Fruit fly (Drosophila melanogaster) whole organism, embryonic: ENCODE results near the gene ND-PDSW.

Experiments
- ATbp ChIP-seq: fragments of 200-800 bp; sonication (Bioruptor generic); optimal IDR thresholded peaks from 2 replicates; lab custom pipeline; 2017; ENCODE audit warnings: missing biosample characterization, mild to moderate bottlenecking, missing genetic modification characterization, missing genetic modification reagents
- Blimp-1 ChIP-seq: fragments of 200-800 bp; sonication (Bioruptor generic); optimal IDR thresholded peaks from 3 replicates; lab custom pipeline; 2018; ENCODE audit warnings: missing biosample characterization, missing genetic modification characterization, mild to moderate bottlenecking, moderate library complexity, missing genetic modification reagents
- CG10979 ChIP-seq: fragments of 200-800 bp; sonication (Bioruptor generic); optimal IDR thresholded peaks from 2 replicates; lab custom pipeline; 2018; ENCODE audit warnings: missing biosample characterization, mild to moderate bottlenecking, missing genetic modification characterization, moderate library complexity
- CG12744 ChIP-seq: fragments of 200-800 bp; sonication (Bioruptor generic); optimal IDR thresholded peaks from 2 replicates; lab custom pipeline; 2016; ENCODE audit warnings: missing biosample characterization, missing genetic modification characterization
- CG13894 ChIP-seq: fragments of 200-800 bp; sonication (Bioruptor generic); optimal IDR thresholded peaks from 3 replicates; lab custom pipeline; 2018; ENCODE audit warnings: missing biosample characterization, mild to moderate bottlenecking, missing genetic modification characterization, moderate library complexity
- CG15601 ChIP-seq: fragments of 200-800 bp; sonication (Bioruptor generic); optimal IDR thresholded peaks from 3 replicates; lab custom pipeline; 2019; ENCODE audit warnings: missing biosample characterization, mild to moderate bottlenecking, missing genetic modification characterization, moderate library complexity
- CG16779 ChIP-seq: fragments of 200-800 bp; sonication (Bioruptor generic); IDR thresholded peaks from 2 replicates; pipeline ENCODE4 v1.3.6; 2022; ENCODE audit warnings: missing biosample characterization, missing genetic modification characterization
- CG16863 ChIP-seq: fragments of 200-800 bp; sonication (Bioruptor generic); optimal IDR thresholded peaks from 3 replicates; lab custom pipeline; 2016; ENCODE audit warnings: missing biosample characterization, missing genetic modification characterization
- CG1792 ChIP-seq: fragments of 200-800 bp; sonication (Bioruptor generic); optimal IDR thresholded peaks from 2 replicates; lab custom pipeline; 2016; ENCODE audit warnings: missing biosample characterization, missing genetic modification characterization
- CG2712 ChIP-seq: fragments of 200-800 bp; optimal IDR thresholded peaks from 3 replicates; lab custom pipeline; 2019; ENCODE audit warnings: missing biosample characterization, mild to moderate bottlenecking, missing genetic modification characterization, moderate library complexity
- CG3065 ChIP-seq: fragments of 200-800 bp; sonication (Bioruptor generic); optimal IDR thresholded peaks from 2 replicates; lab custom pipeline; 2016; ENCODE audit warnings: missing biosample characterization, missing genetic modification characterization
- CG31365 ChIP-seq: fragments of 200-800 bp; sonication (Bioruptor generic); optimal IDR thresholded peaks from 2 replicates; lab custom pipeline; 2018; ENCODE audit warnings: missing biosample characterization, mild to moderate bottlenecking, missing genetic modification characterization
- CG3281 ChIP-seq: fragments of 200-800 bp; sonication (Bioruptor generic); optimal IDR thresholded peaks from 3 replicates; lab custom pipeline; 2017; ENCODE audit warnings: missing biosample characterization, mild to moderate bottlenecking, missing genetic modification characterization
- CG34376 ChIP-seq: fragments of 200-800 bp; sonication (Bioruptor generic); optimal IDR thresholded peaks from 2 replicates; lab custom pipeline; 2018; ENCODE audit warnings: missing biosample characterization, mild to moderate bottlenecking, missing genetic modification characterization
- CG3847 ChIP-seq: fragments of 200-800 bp; sonication (Bioruptor generic); IDR thresholded peaks from 2 replicates; pipeline ENCODE4 v1.3.6; 2022; ENCODE audit warnings: missing biosample characterization, missing genetic modification characterization
- CG4730 ChIP-seq: fragments of 200-800 bp; sonication (Bioruptor generic); IDR thresholded peaks from 2 replicates; pipeline ENCODE4 v1.3.6; 2022; ENCODE audit warnings: missing biosample characterization, missing genetic modification characterization
- CG4854 ChIP-seq: fragments of 200-800 bp; sonication (Bioruptor generic); optimal IDR thresholded peaks from 2 replicates; lab custom pipeline; 2016; ENCODE audit warnings: missing biosample characterization, missing genetic modification characterization, inconsistent platforms
- CG5953 ChIP-seq: fragments of 200-800 bp; sonication (Bioruptor generic); IDR thresholded peaks from 2 replicates; pipeline ENCODE4 v1.3.6; 2022; ENCODE audit warnings: missing biosample characterization, missing genetic modification characterization
- CG6765 ChIP-seq: fragments of 200-800 bp; sonication (Bioruptor generic); optimal IDR thresholded peaks from 3 replicates; lab custom pipeline; 2017; ENCODE audit warnings: missing biosample characterization, mild to moderate bottlenecking, missing genetic modification characterization
- CG7357 ChIP-seq: fragments of 200-800 bp; sonication (Bioruptor generic); IDR thresholded peaks from 3 replicates; pipeline ENCODE4 v1.3.6; 2022; ENCODE audit warnings: missing biosample characterization, missing genetic modification characterization
- CG7987 ChIP-seq: fragments of 200-800 bp; sonication (Bioruptor generic); optimal IDR thresholded peaks from 2 replicates; lab custom pipeline; 2018; ENCODE audit warnings: missing biosample characterization, mild to moderate bottlenecking, missing genetic modification characterization, moderate library complexity
- CG8089 ChIP-seq: fragments of 200-800 bp; sonication (Bioruptor generic); optimal IDR thresholded peaks from 3 replicates; lab custom pipeline; 2016; ENCODE audit warnings: missing biosample characterization, missing genetic modification characterization
- CG8478 ChIP-seq: fragments of >200 bp; optimal IDR thresholded peaks from 2 replicates; lab custom pipeline; 2018
- CTCF ChIP-seq: fragments of 200-800 bp; sonication (Bioruptor generic); optimal IDR thresholded peaks from 2 replicates; lab custom pipeline; 2017; ENCODE audit warnings: missing biosample characterization, mild to moderate bottlenecking, missing genetic modification characterization, moderate library complexity
- CrebB ChIP-seq: fragments of 200-800 bp; sonication (Bioruptor generic); optimal IDR thresholded peaks from 3 replicates; lab custom pipeline; 2018; ENCODE audit warnings: missing biosample characterization, mild to moderate bottlenecking, missing genetic modification characterization
- Dad ChIP-seq: fragments of 200-800 bp; sonication (Bioruptor generic); optimal IDR thresholded peaks from 3 replicates; lab custom pipeline; 2016; ENCODE audit warnings: missing biosample characterization, missing genetic modification characterization
- Ets97D ChIP-seq: fragments of 200-800 bp; sonication (Bioruptor generic); optimal IDR thresholded peaks from 3 replicates; lab custom pipeline; 2016; ENCODE audit warnings: missing biosample characterization, missing genetic modification characterization
- GATAe ChIP-seq: fragments of 200-800 bp; sonication (Bioruptor generic); conservative IDR thresholded peaks from 2 replicates; pipeline ENCODE4 v1.3.6; 2022; ENCODE audit warnings: missing biosample characterization, missing genetic modification characterization
- Gsc ChIP-seq: fragments of 200-800 bp; sonication (Bioruptor generic); IDR thresholded peaks from 2 replicates; pipeline ENCODE4 v1.3.6; 2022; ENCODE audit warnings: missing biosample characterization, missing genetic modification characterization
- Hsf ChIP-seq: fragments of 200-800 bp; sonication (Bioruptor generic); optimal IDR thresholded peaks from 3 replicates; lab custom pipeline; 2016; ENCODE audit warnings: missing biosample characterization, missing genetic modification characterization
- Kr ChIP-seq: fragments of 200-800 bp; sonication (Bioruptor generic); optimal IDR thresholded peaks from 2 replicates; lab custom pipeline; 2017; ENCODE audit warnings: missing biosample characterization, mild to moderate bottlenecking, missing genetic modification characterization
- Mrtf ChIP-seq: fragments of 200-800 bp; sonication (Bioruptor generic); IDR thresholded peaks from 3 replicates; pipeline ENCODE4 v1.3.6; 2022; ENCODE audit warnings: missing biosample characterization, missing genetic modification characterization
- NK7.1 ChIP-seq: fragments of 200-800 bp; sonication (Bioruptor generic); optimal IDR thresholded peaks from 3 replicates; lab custom pipeline; 2016; ENCODE audit warnings: missing biosample characterization, missing genetic modification characterization
- Nf-YB ChIP-seq: fragments of 200-800 bp; sonication (Bioruptor generic); optimal IDR thresholded peaks from 3 replicates; lab custom pipeline; 2019; ENCODE audit warnings: missing biosample characterization, mild to moderate bottlenecking, missing genetic modification characterization, moderate library complexity
- Ravus ChIP-seq: fragments of 200-800 bp; sonication (Bioruptor generic); IDR thresholded peaks from 2 replicates; pipeline ENCODE4 v1.3.6; 2022; ENCODE audit warnings: missing biosample characterization, missing genetic modification characterization
- Vsx1 ChIP-seq: fragments of 200-800 bp; sonication (Bioruptor generic); optimal IDR thresholded peaks from 2 replicates; lab custom pipeline; 2017; ENCODE audit warnings: missing biosample characterization, mild to moderate bottlenecking, missing genetic modification characterization, missing genetic modification reagents
- chif ChIP-seq, 2 experiments: fragments of 200-800 bp; sonication (Bioruptor generic); optimal IDR thresholded peaks; 3 replicates each; lab custom pipeline; 2016; ENCODE audit warnings: missing biosample characterization in 2 of 2, missing genetic modification characterization in 2 of 2
- chinmo ChIP-seq: fragments of 200-800 bp; sonication (Bioruptor generic); IDR thresholded peaks from 4 replicates; pipeline ENCODE4 v1.3.6; 2022; ENCODE audit warnings: missing biosample characterization, missing genetic modification characterization; ENCODE audit not compliant: partially characterized antibody
- chm ChIP-seq: fragments of 200-800 bp; sonication (Bioruptor generic); IDR thresholded peaks from 2 replicates; pipeline ENCODE4 v1.3.6; 2022; ENCODE audit warnings: missing biosample characterization, missing genetic modification characterization
- dmrt11E ChIP-seq: fragments of 200-800 bp; sonication (Bioruptor generic); optimal IDR thresholded peaks from 3 replicates; lab custom pipeline; 2018; ENCODE audit warnings: missing biosample characterization, mild to moderate bottlenecking, missing genetic modification characterization, moderate library complexity
- ewg ChIP-seq: fragments of 200-800 bp; sonication (Bioruptor generic); optimal IDR thresholded peaks from 3 replicates; lab custom pipeline; 2017; ENCODE audit warnings: mild to moderate bottlenecking, missing biosample characterization, missing genetic modification reagents, missing genetic modification characterization
- fd3F ChIP-seq: fragments of 200-800 bp; sonication (Bioruptor generic); optimal IDR thresholded peaks from 2 replicates; lab custom pipeline; 2018; ENCODE audit warnings: missing biosample characterization, mild to moderate bottlenecking, missing genetic modification characterization, moderate library complexity
- gsb-n ChIP-seq: fragments of 200-800 bp; sonication (Bioruptor generic); optimal IDR thresholded peaks from 3 replicates; lab custom pipeline; 2018; ENCODE audit warnings: missing biosample characterization, mild to moderate bottlenecking, missing genetic modification characterization
- hth ChIP-seq: fragments of >200 bp; optimal IDR thresholded peaks from 2 replicates; lab custom pipeline; 2017; ENCODE audit warnings: inconsistent platforms
- insv ChIP-seq, 2 experiments: fragments of 200-800 bp; sonication (Bioruptor generic); optimal IDR thresholded peaks; 3 replicates each; lab custom pipeline; 2016 to 2018; ENCODE audit warnings: missing biosample characterization in 2 of 2, missing genetic modification characterization in 2 of 2
- lov ChIP-seq, 2 experiments: fragments of 200-800 bp in 1 of 2; fragments of >200 bp in 1 of 2; sonication (Bioruptor generic) in 1 of 2; IDR thresholded peaks in 1 of 2; optimal IDR thresholded peaks in 1 of 2; 2 replicates in 1 of 2; 3 replicates in 1 of 2; pipeline versions ENCODE4 v1.3.6 to Lab custom; 2017 to 2022; ENCODE audit warnings: missing biosample characterization in 1 of 2, missing genetic modification characterization in 1 of 2
- mirr ChIP-seq: fragments of 200-800 bp; sonication (Bioruptor generic); optimal IDR thresholded peaks from 3 replicates; lab custom pipeline; 2018; ENCODE audit warnings: missing biosample characterization, mild to moderate bottlenecking, missing genetic modification characterization
- sqz ChIP-seq: fragments of 200-800 bp; sonication (Bioruptor generic); optimal IDR thresholded peaks from 3 replicates; lab custom pipeline; 2018; ENCODE audit warnings: missing biosample characterization, mild to moderate bottlenecking, missing genetic modification characterization
- sr ChIP-seq: fragments of 200-800 bp; sonication (Bioruptor generic); IDR thresholded peaks from 3 replicates; pipeline ENCODE4 v1.3.6; 2022; ENCODE audit warnings: missing biosample characterization, missing genetic modification characterization
- trh ChIP-seq: fragments of 200-800 bp; sonication (Bioruptor generic); optimal IDR thresholded peaks from 2 replicates; lab custom pipeline; 2016; ENCODE audit warnings: missing biosample characterization, missing genetic modification characterization
- twi ChIP-seq: fragments of 200-800 bp; optimal IDR thresholded peaks from 2 replicates; lab custom pipeline; 2019; ENCODE audit warnings: missing biosample characterization, mild to moderate bottlenecking, missing genetic modification characterization, moderate library complexity

The ND-PDSW gene

dm6 chr2L:3440322-3440721 lies 25.6 kb upstream of the ND-PDSW start (continued):
- TF ChIP-seq Gsc (GFP tag; lab: Robert Waterston, UW) (peak; percentile 54; the same call in 1 of the 2 replicates), twi (no peak), hth (lab: Kevin White, UChicago) (no peak), CG3281 (peak; percentile 46), chif (GFP tag; optimal IDR thresholded peaks at IDR 0.05; lab: Kevin White, UChicago) (peak; percentile 52 to 63), CG34376 (GFP tag; lab: Kevin White, UChicago) (no peak), CG6765 (GFP tag; lab: Kevin White, UChicago) (no peak), CTCF (GFP tag; lab: Kevin White, UChicago) (peak; percentile 8), CG31365 (tag; lab: Kevin White, UChicago) (peak; percentile 28), NK7.1 (GFP tag; lab: Kevin White, UChicago) (no peak), CG4854 (GFP tag; lab: Kevin White, UChicago) (no peak), CG5953 (peak; percentile 64), CG8478 (lab: Kevin White, UChicago) (no peak), dmrt11E (tag; lab: Kevin White, UChicago) (no peak), lov (optimal IDR thresholded peaks at IDR 0.05; lab: Kevin White, UChicago) (no peak), lov (GFP tag; IDR thresholded peaks at IDR 0.05; lab: Robert Waterston, UW) (0 out of 3 replicates have a peak, but pooled peaks have one; percentile 76), CG12744 (no peak), CG2712 (tag; lab: Kevin White, UChicago) (peak; percentile 76), CG4730 (GFP tag; lab: Robert Waterston, UW) (peak; percentile 74), Ets97D (GFP tag; lab: Kevin White, UChicago) (no peak), chm (GFP tag; lab: Robert Waterston, UW) (0 out of 2 replicates have a peak, but pooled peaks have one; percentile 9), ewg (GFP tag; lab: Kevin White, UChicago) (peak; percentile 51), gsb-n (no peak), CG7357 (GFP tag; lab: Robert Waterston, UW) (peak; percentile 61; the same call in 1 of the 3 replicates), fd3F (GFP tag; lab: Kevin White, UChicago) (no peak), CG10979 (tag; lab: Kevin White, UChicago) (peak; percentile 74), Hsf (GFP tag; lab: Kevin White, UChicago) (no peak), sqz (GFP tag; lab: Kevin White, UChicago) (no peak), Dad (no peak), CG3847 (GFP tag; lab: Robert Waterston, UW) (peak; percentile 30; the same call in 1 of the 2 replicates), CG1792 (GFP tag; lab: Kevin White, UChicago) (no peak), Vsx1 (GFP tag; lab: Kevin White, UChicago) (no peak), sr (peak; percentile 51; the same call in 1 of the 3 replicates), Blimp-1 (GFP tag; lab: Kevin White, UChicago) (peak; percentile 73), CG15601 (tag; lab: Kevin White, UChicago) (no peak), CG7987 (GFP tag; lab: Kevin White, UChicago) (peak; percentile 9), Kr (GFP tag; lab: Kevin White, UChicago) (no peak), GATAe (GFP tag; lab: Robert Waterston, UW) (no peak), ATbp (peak; percentile 74), mirr (no peak), CrebB (tag; lab: Kevin White, UChicago) (peak; percentile 45), CG16779 (0 out of 2 replicates have a peak, but pooled peaks have one; percentile 62), Nf-YB (GFP tag; lab: Kevin White, UChicago) (no peak), CG3065 (GFP tag; lab: Kevin White, UChicago) (no peak), CG8089 (GFP tag; lab: Kevin White, UChicago) (peak; percentile 71), Mrtf (peak; percentile 80), trh (peak; percentile 5), insv (GFP tag; optimal IDR thresholded peaks at IDR 0.05; lab: Kevin White, UChicago) (no peak), CG16863 (peak; percentile 48), chinmo (0 out of 4 replicates have a peak, but pooled peaks have one; percentile 30), Ravus (no peak), CG13894 (no peak)
